Fruit fly (Drosophila melanogaster): ENCODE data around the gene Ahcy.

Gene Ahcy

dm6 chrX:15467402-15467941 lies 17.4 kb downstream of the Ahcy start, which contains the start of the genes CG15642 and CG15641:
Gene CG15642, minus strand, starts transcription at chrX:15467757.
Gene CG15641, plus strand, starts transcription at chrX:15467891.
- TF ChIP-seq Dll (optimal IDR thresholded peaks at IDR 0.05) (no peak), EcR (GFP tag; optimal IDR thresholded peaks at IDR 0.05) (no peak), pan (optimal IDR thresholded peaks at IDR 0.05) (no peak), CG8478 (optimal IDR thresholded peaks at IDR 0.05) (no peak), usp (GFP tag; optimal IDR thresholded peaks at IDR 0.05) (no peak), psq (optimal IDR thresholded peaks at IDR 0.05) (no peak)

dm6 chrX:15471904-15472303 lies 21.8 kb downstream of the Ahcy start, which contains the start of the genes Grip128 and Alg14:
Gene Grip128, minus strand, starts transcription at chrX:15472119.
Gene Alg14, plus strand, starts transcription at chrX:15472164.
- TF ChIP-seq psq (optimal IDR thresholded peaks at IDR 0.05) (no peak), CG8478 (optimal IDR thresholded peaks at IDR 0.05) (no peak), Dll (optimal IDR thresholded peaks at IDR 0.05) (no peak), EcR (GFP tag; optimal IDR thresholded peaks at IDR 0.05) (no peak), pan (optimal IDR thresholded peaks at IDR 0.05) (no peak), usp (GFP tag; optimal IDR thresholded peaks at IDR 0.05) (no peak)

- TF ChIP-seq psq (optimal IDR thresholded peaks at IDR 0.05): no peak
- no peak for TF ChIP-seq CG8478 (optimal IDR thresholded peaks at IDR 0.05)
These were observed 25.3 kb downstream of the Ahcy start, which contains the start of gene mh for dm6 chrX:15475367-15475789. Gene mh, minus strand, starts transcription at chrX:15475400.

- TF ChIP-seq psq (optimal IDR thresholded peaks at IDR 0.05): no peak
- TF ChIP-seq Dll (optimal IDR thresholded peaks at IDR 0.05): no peak
- TF ChIP-seq EcR (GFP tag; optimal IDR thresholded peaks at IDR 0.05): no peak
- no peak for TF ChIP-seq pan (optimal IDR thresholded peaks at IDR 0.05)
- no peak for TF ChIP-seq usp (GFP tag; optimal IDR thresholded peaks at IDR 0.05)
- TF ChIP-seq CG8478 (optimal IDR thresholded peaks at IDR 0.05): no peak
These were observed 25.7 kb downstream of the Ahcy start, which contains the start of gene CG6324 for dm6 chrX:15475791-15476190. Gene CG6324, plus strand, starts transcription at chrX:15476091.

dm6 chrX:15482236-15482660 lies 32.2 kb downstream of the Ahcy start, which contains the start of gene CG6340:
Gene CG6340, plus strand, starts transcription at chrX:15482374.
- TF ChIP-seq pan (optimal IDR thresholded peaks at IDR 0.05) (no peak), CG8478 (optimal IDR thresholded peaks at IDR 0.05) (no peak), usp (GFP tag; optimal IDR thresholded peaks at IDR 0.05) (no peak), psq (optimal IDR thresholded peaks at IDR 0.05) (no peak), EcR (GFP tag; optimal IDR thresholded peaks at IDR 0.05) (no peak), Dll (optimal IDR thresholded peaks at IDR 0.05) (no peak)

- TF ChIP-seq pan (optimal IDR thresholded peaks at IDR 0.05): no peak
- no peak for TF ChIP-seq psq (optimal IDR thresholded peaks at IDR 0.05)
- TF ChIP-seq Dll (optimal IDR thresholded peaks at IDR 0.05): peak; percentile 18
- no peak for TF ChIP-seq CG8478 (optimal IDR thresholded peaks at IDR 0.05)
- no peak for TF ChIP-seq EcR (GFP tag; optimal IDR thresholded peaks at IDR 0.05)
These were observed 33.1 kb downstream of the Ahcy start for dm6 chrX:15483010-15483802.

- TF ChIP-seq usp (GFP tag; optimal IDR thresholded peaks at IDR 0.05) (no peak), pan (optimal IDR thresholded peaks at IDR 0.05) (no peak), CG8478 (optimal IDR thresholded peaks at IDR 0.05) (no peak), Dll (optimal IDR thresholded peaks at IDR 0.05) (no peak), EcR (GFP tag; optimal IDR thresholded peaks at IDR 0.05) (no peak), psq (optimal IDR thresholded peaks at IDR 0.05) (no peak)
These were observed 34.5 kb downstream of the Ahcy start for dm6 chrX:15484451-15485032.

- TF ChIP-seq pan (optimal IDR thresholded peaks at IDR 0.05): no peak
- TF ChIP-seq psq (optimal IDR thresholded peaks at IDR 0.05): no peak
- TF ChIP-seq EcR (GFP tag; optimal IDR thresholded peaks at IDR 0.05): no peak
- no peak for TF ChIP-seq CG8478 (optimal IDR thresholded peaks at IDR 0.05)
- no peak for TF ChIP-seq usp (GFP tag; optimal IDR thresholded peaks at IDR 0.05)
- no peak for TF ChIP-seq Dll (optimal IDR thresholded peaks at IDR 0.05)
These were observed 36.6 kb downstream of the Ahcy start, which contains the start of gene Gmap for dm6 chrX:15486682-15487081. Gene Gmap, plus strand, starts transcription at chrX:15486922.

dm6 chrX:15490519-15490918 lies 40.5 kb downstream of the Ahcy start:
- no peak for TF ChIP-seq usp (GFP tag; optimal IDR thresholded peaks at IDR 0.05)
- no peak for TF ChIP-seq EcR (GFP tag; optimal IDR thresholded peaks at IDR 0.05)
- TF ChIP-seq pan (optimal IDR thresholded peaks at IDR 0.05): no peak
- no peak for TF ChIP-seq Dll (optimal IDR thresholded peaks at IDR 0.05)
- no peak for TF ChIP-seq psq (optimal IDR thresholded peaks at IDR 0.05)
- TF ChIP-seq CG8478 (optimal IDR thresholded peaks at IDR 0.05): no peak

- TF ChIP-seq pan (optimal IDR thresholded peaks at IDR 0.05) (no peak), Dll (optimal IDR thresholded peaks at IDR 0.05) (no peak)
These were observed 45.7 kb downstream of the Ahcy start for dm6 chrX:15495600-15496379.

dm6 chrX:15496651-15497409 lies 46.8 kb downstream of the Ahcy start:
- TF ChIP-seq usp (GFP tag; optimal IDR thresholded peaks at IDR 0.05): no peak
- TF ChIP-seq Dll (optimal IDR thresholded peaks at IDR 0.05): no peak
- TF ChIP-seq psq (optimal IDR thresholded peaks at IDR 0.05): no peak
- no peak for TF ChIP-seq CG8478 (optimal IDR thresholded peaks at IDR 0.05)
- TF ChIP-seq pan (optimal IDR thresholded peaks at IDR 0.05): no peak
- TF ChIP-seq EcR (GFP tag; optimal IDR thresholded peaks at IDR 0.05): no peak

Data from whole organism.